Worm (Caenorhabditis elegans) whole organism, late embryonic: ENCODE measurements around the gene pph-2.
"Not testable (repeated sequence)": the region's sequence is repeated elsewhere in the genome, so short reads cannot be mapped to it uniquely, and the experiment has no call there.

Experiments used
- K09A11.1 ChIP-seq: sonication (generic microtip); optimal IDR thresholded peaks from 2 replicates; lab custom pipeline; 2017; ENCODE audit warnings: antibody characterized with exemption, mild to moderate bottlenecking, missing genetic modification characterization, missing compliant biosample characterization; ENCODE audit not compliant: insufficient read depth
- che-1 ChIP-seq: sonication (generic microtip); optimal IDR thresholded peaks from 2 replicates; lab custom pipeline; 2016; ENCODE audit warnings: mild to moderate bottlenecking, missing genetic modification characterization, missing compliant biosample characterization
- fkh-10 ChIP-seq: fragments of 150-350 bp; optimal IDR thresholded peaks from 2 replicates; lab custom pipeline; 2014; ENCODE audit warnings: missing biosample characterization, missing genetic modification reagents, missing genetic modification characterization
- lin-11 ChIP-seq: fragments of 200-800 bp; sonication (Bioruptor generic); optimal IDR thresholded peaks from 2 replicates; lab custom pipeline; 2018; ENCODE audit warnings: mild to moderate bottlenecking, missing genetic modification characterization, missing compliant biosample characterization
- pha-2 ChIP-seq: sonication (generic microtip); optimal IDR thresholded peaks from 2 replicates; lab custom pipeline; 2017; ENCODE audit warnings: mild to moderate bottlenecking, missing genetic modification characterization, missing compliant biosample characterization
- pha-4 ChIP-seq: fragments of 150-350 bp; optimal IDR thresholded peaks from 2 replicates; lab custom pipeline; 2018; ENCODE audit warnings: missing biosample characterization, missing genetic modification reagents, missing genetic modification characterization
- pros-1 ChIP-seq: fragments of 150-350 bp; optimal IDR thresholded peaks from 2 replicates; lab custom pipeline; 2014; ENCODE audit warnings: missing biosample characterization, missing genetic modification reagents, missing genetic modification characterization
- ref-2 ChIP-seq: sonication (generic microtip); optimal IDR thresholded peaks from 2 replicates; lab custom pipeline; 2016; ENCODE audit warnings: missing genetic modification characterization, missing compliant biosample characterization
- rnt-1 ChIP-seq: sonication (generic microtip); optimal IDR thresholded peaks from 2 replicates; lab custom pipeline; 2016; ENCODE audit warnings: missing genetic modification characterization, missing compliant biosample characterization
- syd-9 ChIP-seq: sonication (generic microtip); optimal IDR thresholded peaks from 2 replicates; lab custom pipeline; 2016; ENCODE audit warnings: mild to moderate bottlenecking, missing genetic modification characterization, moderate library complexity, missing compliant biosample characterization
- zip-5 ChIP-seq: sonication (generic microtip); optimal IDR thresholded peaks from 2 replicates; lab custom pipeline; 2016; ENCODE audit warnings: missing genetic modification characterization, missing compliant biosample characterization

DNA sequence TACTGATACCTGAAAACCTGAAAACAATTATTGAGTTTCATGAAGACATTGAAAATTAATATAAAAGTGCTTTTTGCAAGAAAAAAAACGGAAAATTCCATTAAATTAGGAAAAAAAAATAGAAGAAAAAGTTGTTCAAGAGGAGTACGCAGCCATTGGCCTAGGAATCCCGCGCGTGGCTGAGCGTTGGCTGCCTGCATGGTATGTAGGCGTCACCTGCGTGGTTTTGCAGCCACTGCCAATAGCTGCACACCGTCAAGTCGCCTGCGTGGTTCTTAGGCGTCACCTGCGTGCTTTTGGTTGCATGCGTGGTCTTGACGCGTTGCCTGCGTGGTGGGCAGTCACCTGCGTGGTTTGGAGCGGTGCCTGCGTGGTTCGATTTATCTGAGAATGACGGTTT lies 49.6 kb downstream of the pph-2 start, which contains the start of gene M117.6:
- not testable (repeated sequence) for TF ChIP-seq pha-4 (tag; lab: Kevin White, UChicago); K09A11.1 (tag; lab: Kevin White, UChicago); pha-2; lin-11 (tag; lab: Kevin White, UChicago); che-1 (tag; lab: Kevin White, UChicago); syd-9; rnt-1 (tag; lab: Kevin White, UChicago); fkh-10; ref-2 (tag; lab: Kevin White, UChicago); pros-1; zip-5 (tag; lab: Kevin White, UChicago)
